Worm (Caenorhabditis elegans): ENCODE data around the gene T01G1.2.

The T01G1.2 gene

DNA sequence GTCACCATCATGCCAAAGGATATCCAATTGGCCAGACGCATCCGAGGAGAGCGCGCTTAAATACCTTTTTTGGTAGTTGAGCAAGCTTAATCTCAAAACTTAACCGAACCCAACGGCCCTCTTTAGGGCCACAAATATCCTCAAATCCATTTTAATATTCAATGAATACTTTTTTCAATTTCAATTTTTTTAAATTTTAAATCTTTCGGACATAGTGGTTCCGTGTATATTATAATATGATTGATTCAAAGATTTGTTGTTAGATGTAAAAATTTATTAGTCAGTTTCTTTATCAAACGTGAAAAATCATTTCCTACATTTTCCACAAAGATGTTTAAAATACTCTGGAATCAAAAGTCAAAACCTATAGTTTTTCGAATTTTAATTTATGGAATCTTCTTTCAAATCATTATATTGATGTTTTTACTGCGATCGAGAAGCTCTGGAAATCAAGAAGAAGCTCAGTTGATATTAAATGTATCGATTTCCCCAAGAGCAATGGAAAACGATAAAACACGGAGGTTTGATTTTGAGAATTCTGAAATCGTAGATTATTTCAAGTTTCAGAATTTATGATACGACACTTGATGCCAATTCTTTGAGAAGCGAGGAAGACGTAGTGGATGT, 27.2 kb upstream of the T01G1.2 start, which contains the start of gene B0035.21:
TSS of gene B0035.21 (plus strand) at position 322 of the 627 bp plus-strand sequence.
- TF ChIP-seq dve-1 (tag; optimal IDR thresholded peaks at IDR 0.05; ENCODE audit: insufficient read depth): peak; percentile 4
- no peak for TF ChIP-seq lin-1 (GFP tag; IDR thresholded peaks at IDR 0.05)
- no peak for TF ChIP-seq zip-2 (tag; optimal IDR thresholded peaks at IDR 0.05)
- TF ChIP-seq gei-8 (GFP tag; optimal IDR thresholded peaks at IDR 0.05): no peak
- TF ChIP-seq zfp-3 (GFP tag; conservative IDR thresholded peaks at IDR 0.05): 0 out of 2 replicates have a peak, but pooled peaks have one; percentile 17
- TF ChIP-seq lin-38 (GFP tag; IDR thresholded peaks at IDR 0.05): peak; percentile 46
- no peak for TF ChIP-seq dmd-6 (GFP tag; IDR thresholded peaks at IDR 0.05)
- 0 out of 2 replicates have a peak, but pooled peaks have one; percentile 17 for TF ChIP-seq T26A8.4 (GFP tag; IDR thresholded peaks at IDR 0.05)
- 0 out of 2 replicates have a peak, but pooled peaks have one; percentile 48 for TF ChIP-seq F26F4.8 (GFP tag; conservative IDR thresholded peaks at IDR 0.05)
- TF ChIP-seq pha-4 (GFP tag; IDR thresholded peaks at IDR 0.05): 0 out of 2 replicates have a peak, but pooled peaks have one; percentile 32
- no peak for TF ChIP-seq pha-4 (tag; optimal IDR thresholded peaks at IDR 0.05)
- 0 out of 2 replicates have a peak, but pooled peaks have one; percentile 34 for TF ChIP-seq Y105C5A.15 (GFP tag; IDR thresholded peaks at IDR 0.05)
- no peak for TF ChIP-seq php-3 (GFP tag; IDR thresholded peaks at IDR 0.05)

- TF ChIP-seq lin-29 (GFP tag; IDR thresholded peaks at IDR 0.05) (no peak), unc-62 (GFP tag; optimal IDR thresholded peaks at IDR 0.05 in 1 of 2) (peak in 1 of 2 experiments; percentile 55), unc-62 (tag; optimal IDR thresholded peaks at IDR 0.05) (no peak)
These were observed 24.9 kb upstream of the T01G1.2 start, which contains the start of gene leo-1 for ce11 chrIV:11329269-11329668. TSS of gene leo-1 (minus strand) at chrIV:11329369.

ce11 chrIV:11332751-11333150, 21.5 kb upstream of the T01G1.2 start, which contains the start of gene sart-3:
TSS of gene sart-3 (minus strand) at chrIV:11332969.
- TF ChIP-seq lin-39 (tag; optimal IDR thresholded peaks at IDR 0.05) (no peak), arid-1 (GFP tag; conservative IDR thresholded peaks at IDR 0.05) (no peak), daf-16 (GFP tag; optimal IDR thresholded peaks at IDR 0.05) (no peak), daf-16 (tag; optimal IDR thresholded peaks at IDR 0.05) (peak; percentile 1), Y75B8A.6 (GFP tag; IDR thresholded peaks at IDR 0.05) (no peak), nhr-102 (tag; optimal IDR thresholded peaks at IDR 0.05) (no peak), ZK546.5 (tag; optimal IDR thresholded peaks at IDR 0.05) (no peak), D1046.2 (GFP tag; IDR thresholded peaks at IDR 0.05) (no peak), zag-1 (tag; optimal IDR thresholded peaks at IDR 0.05) (no peak), nhr-48 (tag; optimal IDR thresholded peaks at IDR 0.05) (no peak), mes-2 (tag; optimal IDR thresholded peaks at IDR 0.05; ENCODE audit: poor library complexity, severe bottlenecking) (peak; percentile 33), ceh-32 (tag; optimal IDR thresholded peaks at IDR 0.05; ENCODE audit: poor library complexity) (no peak), madf-5 (GFP tag; IDR thresholded peaks at IDR 0.05) (no peak), lin-29 (GFP tag; IDR thresholded peaks at IDR 0.05) (no peak), snpc-1.2 (GFP tag; IDR thresholded peaks at IDR 0.05) (no peak), dve-1 (tag; optimal IDR thresholded peaks at IDR 0.05; ENCODE audit: insufficient read depth) (no peak), tag-97 (GFP tag; IDR thresholded peaks at IDR 0.05) (no peak), lin-38 (GFP tag; IDR thresholded peaks at IDR 0.05) (peak; percentile 57), hmg-1.1 (GFP tag; IDR thresholded peaks at IDR 0.05) (no peak), dmd-9 (GFP tag; IDR thresholded peaks at IDR 0.05) (no peak)

ce11 chrIV:11336180-11336579, 18.0 kb upstream of the T01G1.2 start:
- TF ChIP-seq lir-3 (tag; optimal IDR thresholded peaks at IDR 0.05) (no peak), pha-4 (GFP tag; IDR thresholded peaks at IDR 0.05) (no peak), pha-4 (tag; optimal IDR thresholded peaks at IDR 0.05) (no peak), unc-62 (GFP tag; optimal IDR thresholded peaks at IDR 0.05 in 1 of 2) (peak in 1 of 2 experiments; percentile 94), unc-62 (tag; optimal IDR thresholded peaks at IDR 0.05) (no peak), aha-1 (tag) (peak; percentile 45)

Measured in whole organism, L4 larva.